Worm (Caenorhabditis elegans) whole organism, young adult: Measurements from ENCODE around the gene cec-6.

Experiments used
- die-1 ChIP-seq: sonication (generic microtip); optimal IDR thresholded peaks from 2 replicates; lab custom pipeline; 2016; ENCODE audit warnings: missing genotype, mild to moderate bottlenecking, missing genetic modification characterization, missing compliant biosample characterization
- dpl-1 ChIP-seq: fragments of 150-350 bp; optimal IDR thresholded peaks from 2 replicates; lab custom pipeline; 2014; ENCODE audit warnings: missing biosample characterization, missing genetic modification reagents, missing genetic modification characterization
- mcd-1 ChIP-seq: fragments of 200-800 bp; sonication (Bioruptor generic); IDR thresholded peaks from 2 replicates; pipeline ENCODE4 v1.3.6; 2022; ENCODE audit warnings: missing genetic modification reagents, missing genetic modification characterization, missing compliant biosample characterization
- pbrm-1 ChIP-seq: fragments of 200-800 bp; sonication (Bioruptor generic); IDR thresholded peaks from 2 replicates; pipeline ENCODE4 v1.3.6; 2022; ENCODE audit warnings: missing genetic modification reagents, missing genetic modification characterization, missing compliant biosample characterization
- snpc-1.3 ChIP-seq: sonication (generic microtip); optimal IDR thresholded peaks from 2 replicates; lab custom pipeline; 2017; ENCODE audit warnings: missing genetic modification characterization, mild to moderate bottlenecking, missing compliant biosample characterization, antibody characterized with exemption, moderate library complexity, missing genotype, missing genetic modification reagents; ENCODE audit not compliant: insufficient read depth
- snpc-4 ChIP-seq, 5 experiments: fragments of 150-350 bp in 1 of 5; sonication (generic microtip) in 4 of 5; optimal IDR thresholded peaks; 2 replicates each; lab custom pipeline; 2014 to 2018; ENCODE audit warnings: missing genetic modification characterization in 5 of 5, missing biosample characterization in 3 of 5, antibody characterized with exemption in 2 of 5, mild to moderate bottlenecking in 2 of 5, missing compliant biosample characterization in 2 of 5, missing genotype in 2 of 5, moderate library complexity in 2 of 5, missing genetic modification reagents in 1 of 5

- TF ChIP-seq dpl-1 (GFP tag; lab: Kevin White, UChicago) (no peak), pbrm-1 (GFP tag; lab: Robert Waterston, UW) (no peak), die-1 (tag; lab: Kevin White, UChicago) (no peak), snpc-1.3 (tag; lab: Kevin White, UChicago) (no peak), mcd-1 (GFP tag; lab: Robert Waterston, UW) (no peak), snpc-4 (GFP tag; optimal IDR thresholded peaks at IDR 0.05; lab: Kevin White, UChicago) (no peak), snpc-4 (tag; optimal IDR thresholded peaks at IDR 0.05; lab: Kevin White, UChicago) (no peak)
Measured at ce11 chrIV:5506642-5507041, 38.0 kb upstream of the cec-6 start.
